Worm (Caenorhabditis elegans): ENCODE results near the gene Y69E1A.3.

Y69E1A.3 gene

ce11 chrIV:10918877-10919560, 33.1 kb upstream of the Y69E1A.3 start (continued):
- TF ChIP-seq madf-10 (tag; optimal IDR thresholded peaks at IDR 0.05) (peak; percentile 44), somi-1 (GFP tag; optimal IDR thresholded peaks at IDR 0.05) (peak; percentile 38), cebp-1 (GFP tag; IDR thresholded peaks at IDR 0.05) (no peak), cebp-1 (tag; optimal IDR thresholded peaks at IDR 0.05) (peak; percentile 78), bed-1 (GFP tag; IDR thresholded peaks at IDR 0.05) (no peak), nfya-2 (GFP tag; IDR thresholded peaks at IDR 0.05) (no peak), dpff-1 (tag; optimal IDR thresholded peaks at IDR 0.05) (no peak), chd-7 (tag; optimal IDR thresholded peaks at IDR 0.05) (peak; percentile 58), rec-8 (tag; optimal IDR thresholded peaks at IDR 0.05) (no peak), snpc-3.4 (tag; optimal IDR thresholded peaks at IDR 0.05) (peak; percentile 25), mcd-1 (GFP tag; IDR thresholded peaks at IDR 0.05) (peak; percentile 81), F49E8.2 (tag; optimal IDR thresholded peaks at IDR 0.05; ENCODE audit: insufficient read depth) (no peak), aptf-3 (GFP tag; IDR thresholded peaks at IDR 0.05) (no peak), dox-1 (GFP tag; IDR thresholded peaks at IDR 0.05) (peak; percentile 84), D2030.7 (GFP tag; IDR thresholded peaks at IDR 0.05) (peak; percentile 14; the same call in 1 of the 2 replicates), egl-44 (GFP tag; IDR thresholded peaks at IDR 0.05) (no peak), zfh-2 (GFP tag; conservative IDR thresholded peaks at IDR 0.05) (peak; percentile 85), ccch-3 (GFP tag; optimal IDR thresholded peaks at IDR 0.05) (no peak), F33H1.4 (GFP tag; IDR thresholded peaks at IDR 0.05) (peak; percentile 92), B0336.3 (GFP tag; IDR thresholded peaks at IDR 0.05) (peak; percentile 74), let-526 (GFP tag; IDR thresholded peaks at IDR 0.05) (no peak), ets-4 (GFP tag; optimal IDR thresholded peaks at IDR 0.05) (no peak), hrde-1 (tag; optimal IDR thresholded peaks at IDR 0.05; ENCODE audit: borderline replicate concordance) (no peak), snpc-1.1 (tag; optimal IDR thresholded peaks at IDR 0.05; ENCODE audit: insufficient read depth) (no peak), nhr-90 (tag; optimal IDR thresholded peaks at IDR 0.05) (peak; percentile 16), zim-3 (tag; optimal IDR thresholded peaks at IDR 0.05) (no peak), tbp1 (GFP tag; optimal IDR thresholded peaks at IDR 0.05) (peak; percentile 38), pbrm-1 (GFP tag; IDR thresholded peaks at IDR 0.05) (0 out of 2 replicates have a peak, but pooled peaks have one; percentile 32), nhr-80 (tag; optimal IDR thresholded peaks at IDR 0.05) (peak; percentile 83), attf-5 (GFP tag; optimal IDR thresholded peaks at IDR 0.05) (peak; percentile 89), lin-54 (GFP tag; optimal IDR thresholded peaks at IDR 0.05) (peak; percentile 46), ztf-22 (GFP tag; optimal IDR thresholded peaks at IDR 0.05) (no peak), ceh-91 (GFP tag; IDR thresholded peaks at IDR 0.05) (peak; percentile 68), him-1 (tag; optimal IDR thresholded peaks at IDR 0.05) (peak; percentile 19), B0019.2 (GFP tag; conservative IDR thresholded peaks at IDR 0.05) (no peak), cebp-2 (GFP tag; IDR thresholded peaks at IDR 0.05) (no peak), Y95B8A.8 (GFP tag; IDR thresholded peaks at IDR 0.05) (no peak), egrh-3 (GFP tag; IDR thresholded peaks at IDR 0.05) (no peak), lir-1 (GFP tag; conservative IDR thresholded peaks at IDR 0.05) (peak; percentile 74; the same call in 1 of the 2 replicates), B0261.1 (tag; optimal IDR thresholded peaks at IDR 0.05) (no peak), lag-1 (GFP tag; IDR thresholded peaks at IDR 0.05) (no peak), sea-2 (GFP tag; IDR thresholded peaks at IDR 0.05) (no peak), athp-1 (tag; optimal IDR thresholded peaks at IDR 0.05) (no peak), egl-18 (GFP tag; IDR thresholded peaks at IDR 0.05) (no peak), nfyb-1 (GFP tag; IDR thresholded peaks at IDR 0.05) (peak; percentile 62; the same call in 1 of the 2 replicates), ceh-100 (GFP tag; IDR thresholded peaks at IDR 0.05) (no peak), hsf-1 (GFP tag; IDR thresholded peaks at IDR 0.05) (no peak), ceh-40 (GFP tag; IDR thresholded peaks at IDR 0.05) (no peak)

Data from whole organism, young adult.